Worm (Caenorhabditis elegans): ENCODE measurements around the gene C16A11.4.

DNA sequence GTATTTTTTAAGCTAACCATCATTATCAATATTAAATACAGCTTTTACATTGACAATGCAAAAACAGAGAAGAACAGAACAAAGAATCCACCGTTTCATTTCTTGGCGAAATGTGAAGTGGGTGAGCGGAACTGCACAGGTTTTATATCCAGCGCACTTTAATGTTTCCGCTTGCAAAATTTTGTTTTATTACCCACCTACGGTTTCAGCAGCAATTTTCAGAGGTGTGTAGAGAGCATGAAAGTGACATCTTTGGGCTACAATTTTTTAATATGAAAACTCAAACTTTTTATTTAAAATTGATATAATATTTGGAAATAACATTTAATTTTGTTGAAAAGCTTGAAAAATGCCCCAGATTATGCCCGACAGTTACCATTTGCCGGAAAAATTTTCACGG, 31.8 kb downstream of the C16A11.4 start, which contains the start of gene clec-135:
- no peak for TF ChIP-seq flt-1 (GFP tag; IDR thresholded peaks at IDR 0.05)
- TF ChIP-seq klf-2 (GFP tag; conservative IDR thresholded peaks at IDR 0.05) = no peak
- no peak for TF ChIP-seq tab-1 (GFP tag; IDR thresholded peaks at IDR 0.05)
- TF ChIP-seq ztf-29 (GFP tag; IDR thresholded peaks at IDR 0.05) = no peak
- no peak for TF ChIP-seq ztf-23 (GFP tag; IDR thresholded peaks at IDR 0.05)
- no peak for TF ChIP-seq cog-1 (tag; optimal IDR thresholded peaks at IDR 0.05)
- no peak for TF ChIP-seq med-1 (GFP tag; optimal IDR thresholded peaks at IDR 0.05; ENCODE audit: insufficient read depth)
- no peak for TF ChIP-seq ref-1 (GFP tag; conservative IDR thresholded peaks at IDR 0.05)
- TF ChIP-seq T22C8.4 (GFP tag; IDR thresholded peaks at IDR 0.05) = no peak

All from whole organism, midembryonic.